Worm (Caenorhabditis elegans): ENCODE results near the gene rog-1.

DNA sequence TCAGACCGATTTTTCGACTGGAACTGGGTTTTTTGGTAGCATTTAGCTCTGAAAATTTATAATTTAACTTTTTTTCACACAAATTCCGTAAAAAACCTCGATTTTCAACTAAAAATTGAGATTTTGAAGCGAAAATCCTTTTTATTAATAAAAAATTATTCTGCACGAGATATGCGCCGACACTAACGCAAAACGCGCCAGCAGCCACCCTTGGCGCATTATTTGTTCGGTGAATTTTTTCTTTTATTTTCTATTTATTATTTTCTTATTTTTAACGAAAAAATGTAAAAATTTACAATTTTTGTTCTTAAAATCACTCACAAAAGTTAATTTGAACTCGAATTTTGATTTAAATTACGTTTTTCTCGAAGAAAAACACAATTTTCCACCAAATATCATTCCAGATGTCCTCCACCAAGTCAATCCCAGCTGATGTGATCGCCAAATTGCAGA is 27.4 kb upstream of the rog-1 start, which contains the start of gene Y51H7C.7:
- TF ChIP-seq repo-1 (tag; optimal IDR thresholded peaks at IDR 0.05) = no peak
- no peak for TF ChIP-seq let-526 (GFP tag; IDR thresholded peaks at IDR 0.05)
